Fruit fly (Drosophila melanogaster) whole organism, embryonic: Measurements from ENCODE around the gene esc.
A peak's percentile ranks its signal among the peaks of the same experiment; 100 is the strongest.

ENCODE experiments used
- Abd-B ChIP-seq: fragments of 200-800 bp; sonication (Bioruptor generic); optimal IDR thresholded peaks from 2 replicates; lab custom pipeline; 2018; ENCODE audit warnings: missing biosample characterization, mild to moderate bottlenecking, missing genetic modification characterization, moderate library complexity
- Aef1 ChIP-seq: fragments of 200-800 bp; sonication (Bioruptor generic); IDR thresholded peaks from 3 replicates; pipeline ENCODE4 v1.3.6; 2022; ENCODE audit warnings: missing biosample characterization, missing genetic modification characterization
- Antp ChIP-seq: fragments of 200-800 bp; sonication (Bioruptor generic); optimal IDR thresholded peaks from 3 replicates; lab custom pipeline; 2016; ENCODE audit warnings: missing biosample characterization, missing genetic modification characterization
- Atf6 ChIP-seq: fragments of 200-800 bp; sonication (Bioruptor generic); IDR thresholded peaks from 2 replicates; pipeline ENCODE4 v1.3.6; 2022; ENCODE audit warnings: missing biosample characterization, missing genetic modification characterization
- CG10979 ChIP-seq: fragments of 200-800 bp; sonication (Bioruptor generic); optimal IDR thresholded peaks from 2 replicates; lab custom pipeline; 2018; ENCODE audit warnings: missing biosample characterization, mild to moderate bottlenecking, missing genetic modification characterization, moderate library complexity
- CG12236 ChIP-seq: fragments of 200-800 bp; sonication (Bioruptor generic); optimal IDR thresholded peaks from 2 replicates; lab custom pipeline; 2016; ENCODE audit warnings: missing biosample characterization, missing genetic modification characterization
- CG12744 ChIP-seq: fragments of 200-800 bp; sonication (Bioruptor generic); optimal IDR thresholded peaks from 2 replicates; lab custom pipeline; 2016; ENCODE audit warnings: missing biosample characterization, missing genetic modification characterization
- CG13624 ChIP-seq: fragments of 200-800 bp; sonication (Bioruptor generic); optimal IDR thresholded peaks from 2 replicates; lab custom pipeline; 2016; ENCODE audit warnings: missing biosample characterization, missing genetic modification characterization
- CG14860 ChIP-seq: fragments of 200-800 bp; sonication (Bioruptor generic); IDR thresholded peaks from 3 replicates; pipeline ENCODE4 v1.3.6; 2022; ENCODE audit warnings: missing biosample characterization, missing genetic modification characterization; ENCODE audit not compliant: partially characterized antibody
- CG15479 ChIP-seq: fragments of 200-800 bp; sonication (Bioruptor generic); optimal IDR thresholded peaks from 3 replicates; lab custom pipeline; 2019; ENCODE audit warnings: missing biosample characterization, mild to moderate bottlenecking, missing genetic modification characterization, moderate library complexity
- CG15601 ChIP-seq: fragments of 200-800 bp; sonication (Bioruptor generic); optimal IDR thresholded peaks from 3 replicates; lab custom pipeline; 2019; ENCODE audit warnings: missing biosample characterization, mild to moderate bottlenecking, missing genetic modification characterization, moderate library complexity
- CG17328 ChIP-seq: fragments of 200-800 bp; sonication (Bioruptor generic); IDR thresholded peaks from 2 replicates; pipeline ENCODE4 v1.3.6; 2022; ENCODE audit warnings: missing biosample characterization, missing genetic modification characterization
- CG17385 ChIP-seq: fragments of 200-800 bp; sonication (Bioruptor generic); optimal IDR thresholded peaks from 3 replicates; lab custom pipeline; 2018; ENCODE audit warnings: missing biosample characterization, mild to moderate bottlenecking, missing genetic modification characterization
- CG2678 ChIP-seq: fragments of 200-800 bp; sonication (Bioruptor generic); optimal IDR thresholded peaks from 3 replicates; lab custom pipeline; 2019; ENCODE audit warnings: missing biosample characterization, mild to moderate bottlenecking, missing genetic modification characterization, moderate library complexity
- CG2712 ChIP-seq: fragments of 200-800 bp; optimal IDR thresholded peaks from 3 replicates; lab custom pipeline; 2019; ENCODE audit warnings: missing biosample characterization, mild to moderate bottlenecking, missing genetic modification characterization, moderate library complexity
- CG3163 ChIP-seq: fragments of 200-800 bp; sonication (Bioruptor generic); optimal IDR thresholded peaks from 3 replicates; lab custom pipeline; 2016; ENCODE audit warnings: missing biosample characterization, missing genetic modification characterization
- CG32772 ChIP-seq: fragments of 200-800 bp; sonication (Bioruptor generic); IDR thresholded peaks from 2 replicates; pipeline ENCODE4 v1.3.6; 2022; ENCODE audit warnings: missing biosample characterization, missing genetic modification characterization
- CG34376 ChIP-seq: fragments of 200-800 bp; sonication (Bioruptor generic); optimal IDR thresholded peaks from 2 replicates; lab custom pipeline; 2018; ENCODE audit warnings: missing biosample characterization, mild to moderate bottlenecking, missing genetic modification characterization
- CG6175 ChIP-seq: fragments of 200-800 bp; sonication (Bioruptor generic); IDR thresholded peaks from 3 replicates; pipeline ENCODE4 v1.3.6; 2022; ENCODE audit warnings: missing biosample characterization, missing genetic modification characterization
- CG6254 ChIP-seq: fragments of 200-800 bp; sonication (Bioruptor generic); optimal IDR thresholded peaks from 3 replicates; lab custom pipeline; 2017; ENCODE audit warnings: mild to moderate bottlenecking, missing biosample characterization, missing genetic modification reagents, missing genetic modification characterization
- CG6813 ChIP-seq: fragments of 200-800 bp; sonication (Bioruptor generic); optimal IDR thresholded peaks from 2 replicates; lab custom pipeline; 2017; ENCODE audit warnings: missing biosample characterization, missing genetic modification characterization, mild to moderate bottlenecking, moderate library complexity, missing genetic modification reagents
- CG8089 ChIP-seq: fragments of 200-800 bp; sonication (Bioruptor generic); optimal IDR thresholded peaks from 3 replicates; lab custom pipeline; 2016; ENCODE audit warnings: missing biosample characterization, missing genetic modification characterization
- Doc3 ChIP-seq: fragments of 200-800 bp; sonication (Bioruptor generic); IDR thresholded peaks from 3 replicates; pipeline ENCODE4 v1.3.6; 2022; ENCODE audit warnings: missing biosample characterization, missing genetic modification characterization; ENCODE audit not compliant: partially characterized antibody
- Drgx ChIP-seq: fragments of 200-800 bp; sonication (Bioruptor generic); IDR thresholded peaks from 2 replicates; pipeline ENCODE4 v1.3.6; 2022; ENCODE audit warnings: missing biosample characterization, missing genetic modification characterization
- Elba2 ChIP-seq: fragments of 200-800 bp; sonication (Bioruptor generic); optimal IDR thresholded peaks from 3 replicates; lab custom pipeline; 2016; ENCODE audit warnings: missing biosample characterization, missing genetic modification characterization
- Ets65A ChIP-seq: fragments of 200-800 bp; sonication (Bioruptor generic); peaks from one replicate; lab custom pipeline; 2016; ENCODE audit warnings: missing biosample characterization, missing genetic modification characterization
- GATAe ChIP-seq: fragments of 200-800 bp; sonication (Bioruptor generic); conservative IDR thresholded peaks from 2 replicates; pipeline ENCODE4 v1.3.6; 2022; ENCODE audit warnings: missing biosample characterization, missing genetic modification characterization
- Med ChIP-seq: fragments of 200-800 bp; sonication (Bioruptor generic); peaks from one replicate; lab custom pipeline; 2016; ENCODE audit warnings: missing biosample characterization, missing genetic modification characterization, mild to moderate bottlenecking, inconsistent platforms, moderate library complexity
- NC2α ChIP-seq: fragments of 200-800 bp; sonication (Bioruptor generic); optimal IDR thresholded peaks from 2 replicates; lab custom pipeline; 2016; ENCODE audit warnings: missing biosample characterization, missing genetic modification characterization
- NFAT ChIP-seq: fragments of 200-800 bp; sonication (Bioruptor generic); IDR thresholded peaks from 2 replicates; pipeline ENCODE4 v1.3.6; 2022; ENCODE audit warnings: missing biosample characterization, missing genetic modification characterization
- Sry-β ChIP-seq: fragments of 200-800 bp; sonication (Bioruptor generic); optimal IDR thresholded peaks from 2 replicates; lab custom pipeline; 2018; ENCODE audit warnings: missing biosample characterization, mild to moderate bottlenecking, missing genetic modification characterization, moderate library complexity
- Ssrp ChIP-seq: fragments of 200-800 bp; sonication (Bioruptor generic); optimal IDR thresholded peaks from 2 replicates; lab custom pipeline; 2018; ENCODE audit warnings: missing biosample characterization, mild to moderate bottlenecking, missing genetic modification characterization, moderate library complexity
- amos ChIP-seq: fragments of 200-800 bp; sonication (Bioruptor generic); IDR thresholded peaks from 2 replicates; pipeline ENCODE4 v1.3.6; 2022; ENCODE audit warnings: missing biosample characterization, missing genetic modification characterization; ENCODE audit not compliant: partially characterized antibody
- br ChIP-seq: fragments of >200 bp; optimal IDR thresholded peaks from 2 replicates; lab custom pipeline; 2017
- exex ChIP-seq: fragments of 200-800 bp; sonication (Bioruptor generic); optimal IDR thresholded peaks from 4 replicates; lab custom pipeline; 2018; ENCODE audit warnings: missing biosample characterization, mild to moderate bottlenecking, missing genetic modification characterization, moderate library complexity
- fd3F ChIP-seq: fragments of 200-800 bp; sonication (Bioruptor generic); optimal IDR thresholded peaks from 2 replicates; lab custom pipeline; 2018; ENCODE audit warnings: missing biosample characterization, mild to moderate bottlenecking, missing genetic modification characterization, moderate library complexity
- ftz-f1 ChIP-seq: fragments of 200-800 bp; sonication (Bioruptor generic); optimal IDR thresholded peaks from 2 replicates; lab custom pipeline; 2016; ENCODE audit warnings: missing biosample characterization, missing genetic modification characterization
- hbn ChIP-seq: fragments of 200-800 bp; sonication (Bioruptor generic); IDR thresholded peaks from 2 replicates; pipeline ENCODE4 v1.3.6; 2022; ENCODE audit warnings: missing biosample characterization, missing genetic modification characterization; ENCODE audit not compliant: partially characterized antibody
- jigr1 ChIP-seq: fragments of 200-800 bp; sonication (Bioruptor generic); IDR thresholded peaks from 3 replicates; pipeline ENCODE4 v1.3.6; 2022; ENCODE audit warnings: missing biosample characterization, missing genetic modification characterization
- lilli ChIP-seq: fragments of 200-800 bp; sonication (Bioruptor generic); optimal IDR thresholded peaks from 3 replicates; lab custom pipeline; 2016; ENCODE audit warnings: missing biosample characterization, missing genetic modification characterization
- nerfin-1 ChIP-seq: fragments of 200-800 bp; sonication (Bioruptor generic); optimal IDR thresholded peaks from 3 replicates; lab custom pipeline; 2019; ENCODE audit warnings: missing biosample characterization, mild to moderate bottlenecking, missing genetic modification characterization, moderate library complexity
- odd ChIP-seq: fragments of 200-800 bp; sonication (Bioruptor generic); optimal IDR thresholded peaks from 2 replicates; lab custom pipeline; 2017; ENCODE audit warnings: missing biosample characterization, mild to moderate bottlenecking, missing genetic modification characterization
- otp ChIP-seq: fragments of 200-800 bp; sonication (Bioruptor generic); IDR thresholded peaks from 3 replicates; pipeline ENCODE4, ENCODE4 v1.3.6; 2022; ENCODE audit warnings: missing biosample characterization, missing genetic modification characterization
- sc ChIP-seq, 3 experiments: fragments of >200 bp in 2 of 3; fragments of 200-800 bp in 1 of 3; sonication (Bioruptor generic) in 1 of 3; optimal IDR thresholded peaks; 2 replicates in 2 of 3; 3 replicates in 1 of 3; lab custom pipeline; 2017; ENCODE audit warnings: mild to moderate bottlenecking in 1 of 3, missing biosample characterization in 1 of 3, missing genetic modification characterization in 1 of 3, missing genetic modification reagents in 1 of 3
- vvl ChIP-seq: fragments of 200-800 bp; sonication (Bioruptor generic); IDR thresholded peaks from 2 replicates; pipeline ENCODE4 v1.3.6; 2022; ENCODE audit warnings: missing biosample characterization, missing genetic modification characterization
- wdn ChIP-seq: fragments of 200-800 bp; sonication (Bioruptor generic); IDR thresholded peaks from 2 replicates; pipeline ENCODE4 v1.3.6; 2022; ENCODE audit warnings: missing biosample characterization, missing genetic modification characterization
- yki ChIP-seq: fragments of >200 bp; optimal IDR thresholded peaks from 3 replicates; lab custom pipeline; 2018
- zf30C ChIP-seq: fragments of 200-800 bp; sonication (Bioruptor generic); optimal IDR thresholded peaks from 3 replicates; lab custom pipeline; 2018; ENCODE audit warnings: missing biosample characterization, mild to moderate bottlenecking, missing genetic modification characterization

esc gene

dm6 chr2L:11806701-11807674, 22.2 kb downstream of the esc start (continued):
- TF ChIP-seq CG34376, result peak; percentile 23
- TF ChIP-seq CG15601, result peak; percentile 40
- TF ChIP-seq CG2678 (tag; lab: Kevin White, UChicago), result peak; percentile 16
- TF ChIP-seq CG32772 (GFP tag; lab: Robert Waterston, UW), result peak; percentile 52
- no peak for TF ChIP-seq CG17328 (GFP tag; lab: Robert Waterston, UW)
- no peak for TF ChIP-seq CG8089 (GFP tag; lab: Kevin White, UChicago)
- TF ChIP-seq br (lab: Kevin White, UChicago), result no peak
- peak; percentile 39 for TF ChIP-seq nerfin-1 (tag; lab: Kevin White, UChicago)
- TF ChIP-seq vvl (GFP tag; lab: Robert Waterston, UW), result peak; percentile 43
- TF ChIP-seq CG6175, result 0 out of 3 replicates have a peak, but pooled peaks have one; percentile 34
- TF ChIP-seq NFAT, result peak; percentile 48; the same call in 1 of the 2 replicates
- peak; percentile 45; the same call in 1 of the 2 replicates for TF ChIP-seq hbn
- no peak for TF ChIP-seq Ets65A
- peak; percentile 35 for TF ChIP-seq CG17385
- TF ChIP-seq Atf6 (GFP tag; lab: Robert Waterston, UW), result 0 out of 2 replicates have a peak, but pooled peaks have one; percentile 12
- TF ChIP-seq amos, result peak; percentile 10; the same call in 1 of the 2 replicates
- peak; percentile 13 for TF ChIP-seq CG12744 (GFP tag; lab: Kevin White, UChicago)
- TF ChIP-seq Sry-β (GFP tag; lab: Kevin White, UChicago), result peak; percentile 50
- TF ChIP-seq fd3F (GFP tag; lab: Kevin White, UChicago), result no peak
- peak; percentile 75 for TF ChIP-seq CG3163 (GFP tag; lab: Kevin White, UChicago)
- peak; percentile 17; the same call in 1 of the 3 replicates for TF ChIP-seq otp (GFP tag; lab: Robert Waterston, UW)
- peak; percentile 6 for TF ChIP-seq CG12236
- peak; percentile 25 for TF ChIP-seq exex (tag; lab: Kevin White, UChicago)
- TF ChIP-seq GATAe (GFP tag; lab: Robert Waterston, UW), result no peak
- no peak for TF ChIP-seq sc (optimal IDR thresholded peaks at IDR 0.05; lab: Kevin White, UChicago)
- no peak for TF ChIP-seq sc (GFP tag; optimal IDR thresholded peaks at IDR 0.05; lab: Kevin White, UChicago)
- TF ChIP-seq Drgx, result peak; percentile 87
- peak; percentile 17 for TF ChIP-seq CG15479 (GFP tag; lab: Kevin White, UChicago)
- TF ChIP-seq Antp (GFP tag; lab: Kevin White, UChicago), result peak; percentile 3
- TF ChIP-seq Elba2 (GFP tag; lab: Kevin White, UChicago), result peak; percentile 76
- peak; percentile 87 for TF ChIP-seq Med
- TF ChIP-seq wdn (GFP tag; lab: Robert Waterston, UW), result 0 out of 2 replicates have a peak, but pooled peaks have one; percentile 8
- no peak for TF ChIP-seq CG10979
- TF ChIP-seq Doc3 (GFP tag; lab: Robert Waterston, UW), result peak; percentile 51; the same call in 1 of the 3 replicates
- TF ChIP-seq ftz-f1 (GFP tag; lab: Kevin White, UChicago), result peak; percentile 55
- TF ChIP-seq Abd-B (GFP tag; lab: Kevin White, UChicago), result no peak
- TF ChIP-seq CG2712 (tag; lab: Kevin White, UChicago), result peak; percentile 33
- TF ChIP-seq lilli, result no peak
- peak; percentile 24 for TF ChIP-seq CG13624 (GFP tag; lab: Kevin White, UChicago)
- no peak for TF ChIP-seq CG14860 (GFP tag; lab: Robert Waterston, UW)
- TF ChIP-seq jigr1, result no peak
- no peak for TF ChIP-seq zf30C
- peak; percentile 57 for TF ChIP-seq CG6254 (GFP tag; lab: Kevin White, UChicago)
- TF ChIP-seq Ssrp (tag; lab: Kevin White, UChicago), result peak; percentile 18
- TF ChIP-seq odd (GFP tag; lab: Kevin White, UChicago), result peak; percentile 22
- peak; percentile 61; the same call in 2 of the 3 replicates for TF ChIP-seq Aef1 (GFP tag; lab: Robert Waterston, UW)
- no peak for TF ChIP-seq NC2α
- TF ChIP-seq CG6813 (GFP tag; lab: Kevin White, UChicago), result peak; percentile 16
- peak; percentile 66 for TF ChIP-seq yki (lab: Kevin White, UChicago)
